Fruit fly (Drosophila melanogaster): Measurements from ENCODE around the gene CG11951.

CG11951 gene

dm6 chr3R:29218001-29218400 is 20.5 kb downstream of the CG11951 start:
- TF ChIP-seq psq (optimal IDR thresholded peaks at IDR 0.05) (no peak), insv (optimal IDR thresholded peaks at IDR 0.05) (no peak), Myc (optimal IDR thresholded peaks at IDR 0.05) (no peak)

dm6 chr3R:29217309-29217708 is 21.2 kb downstream of the CG11951 start:
- TF ChIP-seq Sin3A (optimal IDR thresholded peaks at IDR 0.05) (no peak), Myc (optimal IDR thresholded peaks at IDR 0.05) (no peak), psq (optimal IDR thresholded peaks at IDR 0.05) (no peak), insv (optimal IDR thresholded peaks at IDR 0.05) (no peak), h (optimal IDR thresholded peaks at IDR 0.05) (no peak), ttk (optimal IDR thresholded peaks at IDR 0.05) (no peak)

dm6 chr3R:29216484-29216863 is 22.0 kb downstream of the CG11951 start:
- no peak for TF ChIP-seq Myc (optimal IDR thresholded peaks at IDR 0.05)
- no peak for TF ChIP-seq psq (optimal IDR thresholded peaks at IDR 0.05)
- no peak for TF ChIP-seq h (optimal IDR thresholded peaks at IDR 0.05)
- TF ChIP-seq insv (optimal IDR thresholded peaks at IDR 0.05) = no peak

dm6 chr3R:29215652-29216483 is 22.7 kb downstream of the CG11951 start:
- no peak for TF ChIP-seq h (optimal IDR thresholded peaks at IDR 0.05)
- no peak for TF ChIP-seq insv (optimal IDR thresholded peaks at IDR 0.05)
- TF ChIP-seq Sin3A (optimal IDR thresholded peaks at IDR 0.05) = no peak
- TF ChIP-seq ttk (optimal IDR thresholded peaks at IDR 0.05) = no peak
- no peak for TF ChIP-seq psq (optimal IDR thresholded peaks at IDR 0.05)

- TF ChIP-seq h (optimal IDR thresholded peaks at IDR 0.05) = no peak
- no peak for TF ChIP-seq insv (optimal IDR thresholded peaks at IDR 0.05)
- TF ChIP-seq Myc (optimal IDR thresholded peaks at IDR 0.05) = no peak
- TF ChIP-seq Sin3A (optimal IDR thresholded peaks at IDR 0.05) = no peak
- TF ChIP-seq ttk (optimal IDR thresholded peaks at IDR 0.05) = no peak
- TF ChIP-seq psq (optimal IDR thresholded peaks at IDR 0.05) = no peak
Measured at dm6 chr3R:29214982-29215533, 23.5 kb downstream of the CG11951 start.

dm6 chr3R:29214262-29214661 is 24.3 kb downstream of the CG11951 start:
- TF ChIP-seq h (optimal IDR thresholded peaks at IDR 0.05) = no peak
- TF ChIP-seq insv (optimal IDR thresholded peaks at IDR 0.05) = no peak
- no peak for TF ChIP-seq psq (optimal IDR thresholded peaks at IDR 0.05)
- TF ChIP-seq ttk (optimal IDR thresholded peaks at IDR 0.05) = no peak
- no peak for TF ChIP-seq Myc (optimal IDR thresholded peaks at IDR 0.05)
- TF ChIP-seq Sin3A (optimal IDR thresholded peaks at IDR 0.05) = no peak

- TF ChIP-seq insv (optimal IDR thresholded peaks at IDR 0.05) (no peak), psq (optimal IDR thresholded peaks at IDR 0.05) (no peak), Myc (optimal IDR thresholded peaks at IDR 0.05) (no peak), h (optimal IDR thresholded peaks at IDR 0.05) (no peak), Sin3A (optimal IDR thresholded peaks at IDR 0.05) (no peak), ttk (optimal IDR thresholded peaks at IDR 0.05) (no peak)
Measured at dm6 chr3R:29213416-29213815, 25.1 kb downstream of the CG11951 start.

DNA sequence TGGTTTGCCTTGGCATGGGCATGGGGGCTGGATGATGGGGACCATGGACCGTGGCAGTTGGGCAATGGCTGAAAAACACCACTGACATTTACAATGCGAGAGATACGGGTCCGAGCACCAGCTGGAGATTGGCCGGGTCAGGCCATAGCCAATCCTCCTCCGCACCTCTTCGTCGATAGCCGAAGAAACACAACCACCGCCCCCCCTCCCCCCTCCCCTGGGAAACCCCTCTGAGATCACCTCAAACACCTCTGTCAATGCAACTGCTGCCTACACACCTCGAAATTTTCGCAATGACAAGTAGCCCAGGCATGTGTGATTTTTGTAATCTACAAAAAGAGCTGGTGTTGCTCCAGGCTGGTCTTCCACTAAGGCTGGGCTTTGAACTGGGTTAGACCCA is 26.0 kb downstream of the CG11951 start:
- TF ChIP-seq insv (optimal IDR thresholded peaks at IDR 0.05) (no peak), ttk (optimal IDR thresholded peaks at IDR 0.05) (no peak), Sin3A (optimal IDR thresholded peaks at IDR 0.05) (no peak), Myc (optimal IDR thresholded peaks at IDR 0.05) (no peak), psq (optimal IDR thresholded peaks at IDR 0.05) (no peak), h (optimal IDR thresholded peaks at IDR 0.05) (no peak)

- TF ChIP-seq psq (optimal IDR thresholded peaks at IDR 0.05) (no peak), insv (optimal IDR thresholded peaks at IDR 0.05) (no peak), Sin3A (optimal IDR thresholded peaks at IDR 0.05) (no peak), ttk (optimal IDR thresholded peaks at IDR 0.05) (no peak)
Measured at dm6 chr3R:29211702-29212101, 26.8 kb downstream of the CG11951 start.

dm6 chr3R:29210542-29211393 is 27.8 kb downstream of the CG11951 start:
- TF ChIP-seq h (optimal IDR thresholded peaks at IDR 0.05) (no peak), Myc (optimal IDR thresholded peaks at IDR 0.05) (no peak), insv (optimal IDR thresholded peaks at IDR 0.05) (no peak), Sin3A (optimal IDR thresholded peaks at IDR 0.05) (no peak), psq (optimal IDR thresholded peaks at IDR 0.05) (no peak), ttk (optimal IDR thresholded peaks at IDR 0.05) (no peak)

dm6 chr3R:29210091-29210490 is 28.4 kb downstream of the CG11951 start:
- TF ChIP-seq Sin3A (optimal IDR thresholded peaks at IDR 0.05) (no peak), psq (optimal IDR thresholded peaks at IDR 0.05) (no peak), ttk (optimal IDR thresholded peaks at IDR 0.05) (no peak), insv (optimal IDR thresholded peaks at IDR 0.05) (no peak)

DNA sequence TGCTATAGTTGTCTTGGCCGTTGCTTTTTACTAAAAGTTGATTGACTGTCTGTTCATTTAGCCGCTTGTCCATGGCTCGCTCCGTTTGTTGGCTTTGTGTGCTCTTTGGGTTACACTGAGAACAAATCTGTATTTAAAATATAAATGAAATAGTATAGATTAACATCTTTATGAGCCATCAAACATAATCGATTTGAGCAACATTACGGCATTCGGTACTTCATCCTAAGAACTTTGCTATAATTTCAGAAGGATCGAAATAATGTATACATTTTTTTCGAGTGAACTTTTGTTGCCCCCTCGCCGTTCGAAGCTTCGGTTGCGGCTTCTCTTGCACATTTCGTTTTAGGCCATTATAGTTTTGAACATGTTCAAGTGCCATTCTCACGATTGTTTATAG is 30.5 kb downstream of the CG11951 start:
- TF ChIP-seq ttk (optimal IDR thresholded peaks at IDR 0.05) (no peak), Sin3A (optimal IDR thresholded peaks at IDR 0.05) (no peak), h (optimal IDR thresholded peaks at IDR 0.05) (no peak), psq (optimal IDR thresholded peaks at IDR 0.05) (no peak), insv (optimal IDR thresholded peaks at IDR 0.05) (no peak), Myc (optimal IDR thresholded peaks at IDR 0.05) (no peak)

All from Kc167 (cell line).